Fruit fly (Drosophila melanogaster) whole organism, prepupa: ENCODE measurements around the gene CG32982.

Source experiments
- Blimp-1 ChIP-seq: fragments of 200-800 bp; sonication (Bioruptor generic); optimal IDR thresholded peaks from 3 replicates; lab custom pipeline; 2017; ENCODE audit warnings: missing biosample characterization, missing genetic modification characterization, mild to moderate bottlenecking, moderate library complexity, missing genetic modification reagents
- CG10631 ChIP-seq: fragments of 200-800 bp; sonication (Bioruptor generic); optimal IDR thresholded peaks from 2 replicates; lab custom pipeline; 2016; ENCODE audit warnings: missing biosample characterization, missing genetic modification characterization
- CG10669 ChIP-seq: fragments of 200-800 bp; sonication (Bioruptor generic); optimal IDR thresholded peaks from 3 replicates; lab custom pipeline; 2018; ENCODE audit warnings: missing biosample characterization, mild to moderate bottlenecking, missing genetic modification characterization, moderate library complexity
- CG11762 ChIP-seq: fragments of 200-800 bp; sonication (Bioruptor generic); optimal IDR thresholded peaks from 3 replicates; lab custom pipeline; 2016; ENCODE audit warnings: missing biosample characterization, missing genetic modification characterization; ENCODE audit not compliant: insufficient read depth
- CG11902 ChIP-seq: fragments of 200-800 bp; sonication (Bioruptor generic); optimal IDR thresholded peaks from 3 replicates; lab custom pipeline; 2016; ENCODE audit warnings: missing biosample characterization, missing genetic modification characterization
- CG15336 ChIP-seq: fragments of 200-800 bp; sonication (Bioruptor generic); IDR thresholded peaks from 2 replicates; pipeline ENCODE4 v1.3.6; 2022; ENCODE audit warnings: missing biosample characterization, missing genetic modification characterization
- CG3032 ChIP-seq: fragments of 200-800 bp; optimal IDR thresholded peaks from 2 replicates; lab custom pipeline; 2019; ENCODE audit warnings: missing biosample characterization, mild to moderate bottlenecking, missing genetic modification characterization, moderate library complexity
- CG31627 ChIP-seq: fragments of 200-800 bp; sonication (Bioruptor generic); optimal IDR thresholded peaks from 3 replicates; lab custom pipeline; 2016; ENCODE audit warnings: missing biosample characterization, missing genetic modification characterization
- CG32006 ChIP-seq: fragments of 200-800 bp; sonication (Bioruptor generic); optimal IDR thresholded peaks from 3 replicates; lab custom pipeline; 2017; ENCODE audit warnings: missing biosample characterization, mild to moderate bottlenecking, missing genetic modification characterization
- CG34406 ChIP-seq: fragments of 200-800 bp; sonication (Bioruptor generic); optimal IDR thresholded peaks from 3 replicates; lab custom pipeline; 2016; ENCODE audit warnings: missing biosample characterization, missing genetic modification characterization
- CG4318 ChIP-seq: fragments of 200-800 bp; sonication (Bioruptor generic); optimal IDR thresholded peaks from 3 replicates; lab custom pipeline; 2017; ENCODE audit warnings: missing biosample characterization, mild to moderate bottlenecking, missing genetic modification characterization
- CG6163 ChIP-seq: fragments of 200-800 bp; sonication (Bioruptor generic); IDR thresholded peaks from 3 replicates; pipeline ENCODE4 v1.3.6; 2022; ENCODE audit warnings: missing biosample characterization, missing genetic modification characterization
- CG6276 ChIP-seq: fragments of 200-800 bp; sonication (Bioruptor generic); optimal IDR thresholded peaks from 2 replicates; lab custom pipeline; 2017; ENCODE audit warnings: missing biosample characterization, mild to moderate bottlenecking, missing genetic modification characterization
- CG6808 ChIP-seq: fragments of 200-800 bp; sonication (Bioruptor generic); optimal IDR thresholded peaks from 3 replicates; lab custom pipeline; 2017; ENCODE audit warnings: missing biosample characterization, missing genetic modification characterization, mild to moderate bottlenecking, moderate library complexity, missing genetic modification reagents
- CG6854 ChIP-seq: fragments of 200-800 bp; sonication (Bioruptor generic); optimal IDR thresholded peaks from 2 replicates; lab custom pipeline; 2017; ENCODE audit warnings: missing biosample characterization, mild to moderate bottlenecking, missing genetic modification characterization
- CG7368 ChIP-seq: fragments of 200-800 bp; sonication (Bioruptor generic); optimal IDR thresholded peaks from 3 replicates; lab custom pipeline; 2016; ENCODE audit warnings: missing biosample characterization, missing genetic modification characterization
- CG8119 ChIP-seq: fragments of 200-800 bp; sonication (Bioruptor generic); IDR thresholded peaks from 3 replicates; pipeline ENCODE4 v1.3.6; 2022; ENCODE audit warnings: missing biosample characterization, missing genetic modification characterization
- Eip75B ChIP-seq: fragments of 200-800 bp; sonication (Bioruptor generic); optimal IDR thresholded peaks from 3 replicates; lab custom pipeline; 2016; ENCODE audit warnings: missing biosample characterization, missing genetic modification characterization
- Eip78C ChIP-seq: fragments of 200-800 bp; sonication (Bioruptor generic); peaks from one replicate; lab custom pipeline; 2016; ENCODE audit warnings: missing biosample characterization, missing genetic modification characterization
- Ets96B ChIP-seq: fragments of 200-800 bp; optimal IDR thresholded peaks from 2 replicates; lab custom pipeline; 2019; ENCODE audit warnings: missing biosample characterization, mild to moderate bottlenecking, missing genetic modification characterization, moderate library complexity
- Gug ChIP-seq: fragments of 200-800 bp; sonication (Bioruptor generic); IDR thresholded peaks from 2 replicates; pipeline ENCODE4 v1.3.6; 2022; ENCODE audit warnings: missing biosample characterization, missing genetic modification characterization
- Hr39 ChIP-seq: fragments of 200-800 bp; sonication (Bioruptor generic); optimal IDR thresholded peaks from 2 replicates; lab custom pipeline; 2016; ENCODE audit warnings: missing biosample characterization, missing genetic modification characterization
- Hr4 ChIP-seq: fragments of 200-800 bp; sonication (Bioruptor generic); optimal IDR thresholded peaks from 3 replicates; lab custom pipeline; 2016; ENCODE audit warnings: missing biosample characterization, missing genetic modification characterization
- Lpt ChIP-seq: fragments of 200-800 bp; sonication (Bioruptor generic); optimal IDR thresholded peaks from 3 replicates; lab custom pipeline; 2016; ENCODE audit warnings: missing biosample characterization, missing genetic modification characterization
- Met ChIP-seq: fragments of 200-800 bp; sonication (Bioruptor generic); optimal IDR thresholded peaks from 3 replicates; lab custom pipeline; 2016; ENCODE audit warnings: missing biosample characterization, missing genetic modification characterization
- OdsH ChIP-seq: fragments of 200-800 bp; sonication (Bioruptor generic); optimal IDR thresholded peaks from 3 replicates; lab custom pipeline; 2016; ENCODE audit warnings: missing biosample characterization, missing genetic modification characterization
- Smox ChIP-seq: fragments of 200-800 bp; sonication (Bioruptor generic); optimal IDR thresholded peaks from 3 replicates; lab custom pipeline; 2016; ENCODE audit warnings: missing biosample characterization, missing genetic modification characterization
- Sox102F ChIP-seq: fragments of 200-800 bp; sonication (Bioruptor generic); optimal IDR thresholded peaks from 2 replicates; lab custom pipeline; 2016; ENCODE audit warnings: missing biosample characterization, mild to moderate bottlenecking, missing genetic modification characterization
- Sox14 ChIP-seq: fragments of 200-800 bp; sonication (Bioruptor generic); optimal IDR thresholded peaks from 3 replicates; lab custom pipeline; 2016; ENCODE audit warnings: missing biosample characterization, missing genetic modification characterization
- achi ChIP-seq: fragments of 200-800 bp; sonication (Bioruptor generic); optimal IDR thresholded peaks from 3 replicates; lab custom pipeline; 2016; ENCODE audit warnings: missing biosample characterization, missing genetic modification characterization
- acj6 ChIP-seq: fragments of 200-800 bp; sonication (Bioruptor generic); optimal IDR thresholded peaks from 3 replicates; lab custom pipeline; 2016; ENCODE audit warnings: missing biosample characterization, missing genetic modification characterization
- cyc ChIP-seq: fragments of 200-800 bp; sonication (Bioruptor generic); optimal IDR thresholded peaks from 3 replicates; lab custom pipeline; 2016; ENCODE audit warnings: missing biosample characterization, missing genetic modification characterization
- dac ChIP-seq: fragments of 200-800 bp; sonication (Bioruptor generic); optimal IDR thresholded peaks from 2 replicates; lab custom pipeline; 2017; ENCODE audit warnings: missing biosample characterization, mild to moderate bottlenecking, missing genetic modification characterization
- dsx ChIP-seq: fragments of 200-800 bp; optimal IDR thresholded peaks from 3 replicates; lab custom pipeline; 2019; ENCODE audit warnings: missing biosample characterization, mild to moderate bottlenecking, missing genetic modification characterization, moderate library complexity; ENCODE audit not compliant: poor library complexity, severe bottlenecking
- eg ChIP-seq: fragments of 200-800 bp; sonication (Bioruptor generic); IDR thresholded peaks from 3 replicates; pipeline ENCODE4 v1.3.6; 2022; ENCODE audit warnings: missing biosample characterization, missing genetic modification characterization
- esn ChIP-seq: fragments of 200-800 bp; sonication (Bioruptor generic); optimal IDR thresholded peaks from 2 replicates; lab custom pipeline; 2016; ENCODE audit warnings: missing biosample characterization, mild to moderate bottlenecking, missing genetic modification characterization, moderate library complexity
- pdm3 ChIP-seq: fragments of 200-800 bp; sonication (Bioruptor generic); optimal IDR thresholded peaks from 3 replicates; lab custom pipeline; 2016; ENCODE audit warnings: missing biosample characterization, missing genetic modification characterization
- svp ChIP-seq: fragments of 200-800 bp; sonication (Bioruptor generic); peaks from one replicate; lab custom pipeline; 2016; ENCODE audit warnings: missing biosample characterization, missing genetic modification characterization

The CG32982 gene

dm6 chr2L:9149426-9149825, 23.9 kb downstream of the CG32982 start:
- TF ChIP-seq Blimp-1: no peak
- TF ChIP-seq CG6276: no peak
- no peak for TF ChIP-seq Smox (GFP tag; lab: Kevin White, UChicago)
- TF ChIP-seq dac: no peak
- peak; percentile 26 for TF ChIP-seq CG3032 (tag; lab: Kevin White, UChicago)
- TF ChIP-seq Hr39 (GFP tag; lab: Kevin White, UChicago): no peak
- peak; percentile 23 for TF ChIP-seq CG32006 (GFP tag; lab: Kevin White, UChicago)
- peak; percentile 12 for TF ChIP-seq OdsH (GFP tag; lab: Kevin White, UChicago)
- TF ChIP-seq achi: peak; percentile 37
- peak; percentile 56 for TF ChIP-seq CG15336 (GFP tag; lab: Robert Waterston, UW)
- TF ChIP-seq CG10669 (GFP tag; lab: Kevin White, UChicago): peak; percentile 32
- TF ChIP-seq dsx: no peak
- no peak for TF ChIP-seq CG31627
- TF ChIP-seq Eip78C (GFP tag; lab: Kevin White, UChicago): peak; percentile 71
- no peak for TF ChIP-seq CG34406 (GFP tag; lab: Kevin White, UChicago)
- peak; percentile 21 for TF ChIP-seq Eip75B (GFP tag; lab: Kevin White, UChicago)
- peak; percentile 48 for TF ChIP-seq CG10631
- TF ChIP-seq Sox102F (GFP tag; lab: Kevin White, UChicago): no peak
- TF ChIP-seq Lpt (GFP tag; lab: Kevin White, UChicago): no peak
- TF ChIP-seq svp (GFP tag; lab: Kevin White, UChicago): peak; percentile 3
- TF ChIP-seq esn (GFP tag; lab: Kevin White, UChicago): peak; percentile 21
- peak; percentile 66; the same call in 2 of the 3 replicates for TF ChIP-seq CG6163 (GFP tag; lab: Robert Waterston, UW)
- TF ChIP-seq Gug (GFP tag; lab: Robert Waterston, UW): peak; percentile 25; the same call in 1 of the 2 replicates
- TF ChIP-seq CG8119: peak; percentile 49; the same call in 1 of the 3 replicates
- no peak for TF ChIP-seq acj6
- no peak for TF ChIP-seq CG11762
- TF ChIP-seq CG7368 (GFP tag; lab: Kevin White, UChicago): no peak
- peak; percentile 11 for TF ChIP-seq Hr4 (GFP tag; lab: Kevin White, UChicago)
- TF ChIP-seq Ets96B (tag; lab: Kevin White, UChicago): peak; percentile 39
- TF ChIP-seq eg: peak; percentile 54
- peak; percentile 18 for TF ChIP-seq pdm3 (GFP tag; lab: Kevin White, UChicago)

- TF ChIP-seq acj6 (no peak), dsx (no peak), Gug (GFP tag; lab: Robert Waterston, UW) (no peak), CG10669 (GFP tag; lab: Kevin White, UChicago) (no peak), svp (GFP tag; lab: Kevin White, UChicago) (peak; percentile 3)
Measured at dm6 chr2L:9150112-9150511, 24.6 kb downstream of the CG32982 start.

dm6 chr2L:9150805-9151204, 25.3 kb downstream of the CG32982 start:
- TF ChIP-seq Blimp-1 (no peak), CG6808 (no peak), CG10669 (GFP tag; lab: Kevin White, UChicago) (no peak), CG31627 (no peak), Met (GFP tag; lab: Kevin White, UChicago) (no peak), cyc (no peak), CG6854 (no peak), Ets96B (tag; lab: Kevin White, UChicago) (no peak), Lpt (GFP tag; lab: Kevin White, UChicago) (no peak), Sox14 (GFP tag; lab: Kevin White, UChicago) (no peak), achi (no peak), acj6 (no peak), CG15336 (GFP tag; lab: Robert Waterston, UW) (no peak), CG4318 (GFP tag; lab: Kevin White, UChicago) (no peak), CG34406 (GFP tag; lab: Kevin White, UChicago) (no peak), svp (GFP tag; lab: Kevin White, UChicago) (no peak)

dm6 chr2L:9157770-9158169, 32.2 kb downstream of the CG32982 start:
- no peak for TF ChIP-seq CG11902 (GFP tag; lab: Kevin White, UChicago)
- TF ChIP-seq eg: 0 out of 3 replicates have a peak, but pooled peaks have one; percentile 35
